Worm (Caenorhabditis elegans): ENCODE results near the gene pcp-2.

The pcp-2 gene

DNA sequence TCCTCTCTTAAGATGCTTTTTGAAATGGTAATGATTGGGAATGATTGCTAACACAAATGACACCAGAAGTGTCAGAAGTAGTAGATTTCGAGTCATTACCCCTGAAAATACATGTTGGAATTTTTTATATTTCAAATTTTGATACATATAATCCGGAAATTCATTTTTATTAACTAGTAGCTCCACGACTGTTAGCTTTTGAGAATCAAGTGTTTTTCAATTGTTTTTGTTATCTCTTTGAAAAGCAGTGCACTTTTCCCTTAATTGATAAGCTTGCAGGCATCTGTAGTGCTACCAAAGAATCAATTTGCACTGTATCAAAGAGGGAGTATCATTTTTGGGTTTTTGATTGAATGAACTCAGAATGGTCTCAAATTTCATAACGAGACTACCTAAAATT lies at the start of gene pcp-2:
Gene pcp-2 (minus strand): TSS at position 101 of the 400 bp plus-strand sequence.
- TF ChIP-seq tra-4 (tag; optimal IDR thresholded peaks at IDR 0.05) (no peak), scrt-1 (GFP tag; IDR thresholded peaks at IDR 0.05) (no peak), B0310.2 (tag; optimal IDR thresholded peaks at IDR 0.05) (no peak), F13C5.2 (tag; optimal IDR thresholded peaks at IDR 0.05) (no peak), flt-1 (GFP tag; IDR thresholded peaks at IDR 0.05) (no peak), ama-1 (optimal IDR thresholded peaks at IDR 0.05) (no peak), hmbx-1 (tag; optimal IDR thresholded peaks at IDR 0.05) (no peak), tbx-11 (GFP tag; IDR thresholded peaks at IDR 0.05) (no peak), hmg-4 (GFP tag; optimal IDR thresholded peaks at IDR 0.05) (no peak), ceh-13 (GFP tag; optimal IDR thresholded peaks at IDR 0.05) (no peak), ets-7 (tag; optimal IDR thresholded peaks at IDR 0.05) (no peak), aly-1 (tag; optimal IDR thresholded peaks at IDR 0.05) (no peak), tbx-37 (GFP tag; conservative IDR thresholded peaks at IDR 0.05) (no peak), sea-1 (GFP tag; conservative IDR thresholded peaks at IDR 0.05) (no peak)

DNA sequence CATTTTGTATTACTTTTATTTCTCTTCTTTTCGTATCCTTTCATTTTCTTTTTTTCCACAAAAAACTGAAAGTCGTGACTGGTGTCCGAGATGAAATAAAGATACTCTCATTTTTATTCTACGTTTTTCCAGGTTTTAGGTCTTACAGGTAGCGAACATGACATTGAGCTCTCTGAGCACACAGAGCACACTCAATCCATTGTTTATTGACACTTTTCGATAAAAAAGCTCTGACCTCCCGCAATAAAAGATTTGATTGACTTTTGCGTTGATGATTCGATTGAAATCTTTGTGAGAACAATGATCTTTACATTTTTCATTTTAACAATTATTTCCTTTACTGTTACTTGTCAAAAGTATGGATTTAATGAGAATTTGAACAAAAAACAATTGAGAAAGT lies 47.2 kb upstream of the pcp-2 start, which contains the start of gene C46C2.6:
Gene C46C2.6 (plus strand): TSS at position 301 of the 400 bp plus-strand sequence.
- TF ChIP-seq ets-7 (tag; optimal IDR thresholded peaks at IDR 0.05) = no peak
- no peak for TF ChIP-seq tra-4 (tag; optimal IDR thresholded peaks at IDR 0.05)

DNA sequence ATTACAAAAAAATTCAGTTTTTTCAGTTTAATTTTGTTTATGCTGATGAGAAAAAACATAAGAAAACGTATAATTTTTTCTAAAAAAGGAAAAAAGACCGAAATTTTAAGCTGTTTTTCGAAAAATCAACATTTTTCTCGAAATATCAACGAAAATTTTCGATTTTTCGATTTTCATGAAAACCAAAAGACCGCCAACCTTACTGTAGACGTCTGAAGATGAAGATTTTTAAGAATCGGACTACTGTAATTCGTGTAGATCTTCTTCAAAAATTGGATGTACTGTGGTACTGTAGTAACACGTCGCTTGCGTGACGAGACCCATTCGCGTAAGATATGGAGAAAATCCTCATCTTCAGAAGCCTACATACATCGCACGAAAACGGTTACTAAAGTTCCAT lies 45.9 kb upstream of the pcp-2 start:
- TF ChIP-seq hmg-4 (GFP tag; optimal IDR thresholded peaks at IDR 0.05) = no peak
- TF ChIP-seq F13C5.2 (tag; optimal IDR thresholded peaks at IDR 0.05) = no peak
- TF ChIP-seq ets-7 (tag; optimal IDR thresholded peaks at IDR 0.05) = no peak
- no peak for TF ChIP-seq ceh-13 (GFP tag; optimal IDR thresholded peaks at IDR 0.05)
- TF ChIP-seq tra-4 (tag; optimal IDR thresholded peaks at IDR 0.05) = no peak
- TF ChIP-seq aly-1 (tag; optimal IDR thresholded peaks at IDR 0.05) = no peak
- TF ChIP-seq sea-1 (GFP tag; conservative IDR thresholded peaks at IDR 0.05) = no peak
- TF ChIP-seq tbx-37 (GFP tag; conservative IDR thresholded peaks at IDR 0.05) = no peak
- no peak for TF ChIP-seq flt-1 (GFP tag; IDR thresholded peaks at IDR 0.05)
- no peak for TF ChIP-seq hmbx-1 (tag; optimal IDR thresholded peaks at IDR 0.05)
- TF ChIP-seq pes-1 (GFP tag; IDR thresholded peaks at IDR 0.05) = no peak

DNA sequence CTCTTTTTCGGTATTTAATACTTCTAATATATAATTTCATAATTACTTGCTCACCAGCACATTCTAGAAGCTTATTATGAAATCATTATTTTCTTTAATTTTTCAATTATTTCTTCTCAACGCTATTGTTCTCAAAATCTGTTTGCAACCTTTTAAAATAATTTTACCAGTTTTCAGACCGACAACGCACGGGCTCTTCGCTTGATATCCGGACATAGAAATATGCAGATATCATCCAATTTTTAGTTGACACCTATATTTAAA lies 34.9 kb upstream of the pcp-2 start, which contains the start of gene wnk-1:
Gene wnk-1 (plus strand): TSS at position 165 of the 264 bp plus-strand sequence.
- TF ChIP-seq tra-4 (tag; optimal IDR thresholded peaks at IDR 0.05) (no peak), sea-1 (GFP tag; conservative IDR thresholded peaks at IDR 0.05) (no peak), F13C5.2 (tag; optimal IDR thresholded peaks at IDR 0.05) (no peak), aly-1 (tag; optimal IDR thresholded peaks at IDR 0.05) (no peak), scrt-1 (GFP tag; IDR thresholded peaks at IDR 0.05) (no peak), ceh-13 (GFP tag; optimal IDR thresholded peaks at IDR 0.05) (no peak), ama-1 (optimal IDR thresholded peaks at IDR 0.05) (no peak), ets-7 (tag; optimal IDR thresholded peaks at IDR 0.05) (no peak), pes-1 (GFP tag; IDR thresholded peaks at IDR 0.05) (no peak), tbx-37 (GFP tag; conservative IDR thresholded peaks at IDR 0.05) (no peak), B0310.2 (tag; optimal IDR thresholded peaks at IDR 0.05) (no peak), hmg-4 (GFP tag; optimal IDR thresholded peaks at IDR 0.05) (no peak), hmbx-1 (tag; optimal IDR thresholded peaks at IDR 0.05) (no peak), hnd-1 (tag; optimal IDR thresholded peaks at IDR 0.05) (no peak), ceh-36 (tag; optimal IDR thresholded peaks at IDR 0.05) (no peak), tbx-11 (GFP tag; IDR thresholded peaks at IDR 0.05) (no peak), flt-1 (GFP tag; IDR thresholded peaks at IDR 0.05) (no peak)

DNA sequence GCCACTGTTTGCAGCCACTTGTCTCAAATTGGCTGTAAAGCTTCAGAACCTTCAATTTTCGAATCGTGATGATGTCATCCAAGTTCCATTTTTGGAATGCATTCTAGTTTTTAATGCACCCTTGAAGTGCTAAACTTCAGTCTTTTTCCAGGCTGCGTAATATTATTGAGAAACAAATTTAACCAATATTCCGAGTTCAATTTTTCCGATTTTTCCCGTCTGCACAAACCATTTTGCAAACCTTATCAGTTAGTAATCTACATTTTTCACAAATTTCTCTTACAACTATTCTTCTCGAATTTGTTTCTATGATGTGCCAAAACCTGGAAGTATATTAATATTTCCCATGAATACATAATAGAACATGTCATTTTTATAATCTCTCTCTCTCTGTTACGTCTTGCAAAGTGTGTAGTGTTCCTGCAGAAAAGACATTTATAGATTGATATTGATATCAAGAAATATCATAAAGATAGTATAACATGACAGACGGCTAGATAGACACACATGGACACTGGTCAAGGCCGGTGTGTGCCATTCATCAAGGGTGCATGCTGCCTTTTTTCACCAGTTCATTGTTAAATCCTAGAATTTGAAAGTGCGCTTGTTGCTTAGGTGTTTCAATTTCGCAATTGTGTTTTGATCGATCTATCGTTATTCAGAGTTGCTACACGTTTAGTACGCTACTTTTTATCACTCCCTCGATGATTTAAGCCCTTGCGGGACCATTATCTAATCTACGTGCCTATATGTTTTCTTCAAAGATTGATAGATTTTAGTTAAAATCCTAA lies 34.4 kb upstream of the pcp-2 start:
- TF ChIP-seq ets-7 (tag; optimal IDR thresholded peaks at IDR 0.05) = no peak
- no peak for TF ChIP-seq sea-1 (GFP tag; conservative IDR thresholded peaks at IDR 0.05)
- no peak for TF ChIP-seq pes-1 (GFP tag; IDR thresholded peaks at IDR 0.05)
- TF ChIP-seq ceh-13 (GFP tag; optimal IDR thresholded peaks at IDR 0.05) = no peak
- TF ChIP-seq hmg-4 (GFP tag; optimal IDR thresholded peaks at IDR 0.05) = no peak
- no peak for TF ChIP-seq ama-1 (optimal IDR thresholded peaks at IDR 0.05)
- no peak for TF ChIP-seq tbx-37 (GFP tag; conservative IDR thresholded peaks at IDR 0.05)
- TF ChIP-seq B0310.2 (tag; optimal IDR thresholded peaks at IDR 0.05) = no peak
- no peak for TF ChIP-seq tbx-11 (GFP tag; IDR thresholded peaks at IDR 0.05)
- no peak for TF ChIP-seq F13C5.2 (tag; optimal IDR thresholded peaks at IDR 0.05)

DNA sequence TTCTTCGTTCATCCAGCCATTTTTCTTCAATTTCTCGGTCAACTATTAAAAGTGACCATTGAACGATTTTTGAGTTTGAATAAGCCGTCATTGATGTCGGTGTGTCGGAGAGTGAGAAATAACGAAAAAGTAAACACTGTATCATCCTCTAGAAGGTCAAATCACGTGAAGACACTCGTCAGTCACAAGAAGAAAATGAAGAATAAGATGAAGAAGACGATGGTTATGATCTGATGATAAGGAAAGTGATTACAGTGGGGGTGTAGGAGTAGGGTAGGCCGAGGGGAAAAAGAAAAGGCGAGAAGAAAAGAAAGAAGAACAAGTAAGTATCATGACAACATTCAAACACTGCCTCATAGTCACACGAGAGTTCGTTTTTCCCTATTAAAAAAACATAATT lies 33.2 kb upstream of the pcp-2 start:
- no peak for TF ChIP-seq hmg-4 (GFP tag; optimal IDR thresholded peaks at IDR 0.05)
- TF ChIP-seq F13C5.2 (tag; optimal IDR thresholded peaks at IDR 0.05) = no peak
- TF ChIP-seq tbx-37 (GFP tag; conservative IDR thresholded peaks at IDR 0.05) = no peak
- no peak for TF ChIP-seq pes-1 (GFP tag; IDR thresholded peaks at IDR 0.05)
- no peak for TF ChIP-seq flt-1 (GFP tag; IDR thresholded peaks at IDR 0.05)
- no peak for TF ChIP-seq hmbx-1 (tag; optimal IDR thresholded peaks at IDR 0.05)
- no peak for TF ChIP-seq B0310.2 (tag; optimal IDR thresholded peaks at IDR 0.05)
- no peak for TF ChIP-seq aly-1 (tag; optimal IDR thresholded peaks at IDR 0.05)
- TF ChIP-seq ceh-13 (GFP tag; optimal IDR thresholded peaks at IDR 0.05) = no peak
- no peak for TF ChIP-seq ceh-36 (tag; optimal IDR thresholded peaks at IDR 0.05)
- TF ChIP-seq scrt-1 (GFP tag; IDR thresholded peaks at IDR 0.05) = no peak
- no peak for TF ChIP-seq ama-1 (optimal IDR thresholded peaks at IDR 0.05)
- no peak for TF ChIP-seq ets-7 (tag; optimal IDR thresholded peaks at IDR 0.05)
- TF ChIP-seq sea-1 (GFP tag; conservative IDR thresholded peaks at IDR 0.05) = no peak
- TF ChIP-seq tra-4 (tag; optimal IDR thresholded peaks at IDR 0.05) = no peak

DNA sequence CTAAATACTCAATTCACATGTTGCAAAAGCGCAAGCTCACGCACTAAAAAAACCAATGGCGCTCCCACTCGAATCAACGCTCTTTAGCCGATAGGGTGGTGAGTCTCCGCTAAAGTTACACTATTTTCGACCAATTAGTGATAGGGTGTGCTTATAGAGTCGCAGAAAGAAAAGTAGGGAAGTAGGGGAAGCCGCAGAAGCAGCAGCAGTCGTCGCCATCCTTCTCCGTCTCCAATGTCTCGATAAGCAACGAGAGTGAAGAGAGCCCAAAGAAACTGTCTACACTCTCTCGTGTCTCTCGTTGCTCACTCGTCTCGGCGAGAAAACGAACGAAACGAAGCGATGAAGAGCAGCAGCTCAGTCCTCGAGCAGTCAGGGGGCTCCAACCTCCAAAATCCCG lies 31.8 kb upstream of the pcp-2 start:
- TF ChIP-seq F13C5.2 (tag; optimal IDR thresholded peaks at IDR 0.05) (no peak), sea-1 (GFP tag; conservative IDR thresholded peaks at IDR 0.05) (no peak), B0310.2 (tag; optimal IDR thresholded peaks at IDR 0.05) (no peak), tbx-11 (GFP tag; IDR thresholded peaks at IDR 0.05) (no peak), tra-4 (tag; optimal IDR thresholded peaks at IDR 0.05) (no peak), hmg-4 (GFP tag; optimal IDR thresholded peaks at IDR 0.05) (no peak), ets-7 (tag; optimal IDR thresholded peaks at IDR 0.05) (no peak), tbx-37 (GFP tag; conservative IDR thresholded peaks at IDR 0.05) (no peak), scrt-1 (GFP tag; IDR thresholded peaks at IDR 0.05) (no peak), aly-1 (tag; optimal IDR thresholded peaks at IDR 0.05) (no peak)
